Worm (Caenorhabditis elegans) whole organism, L1 larva: ENCODE data around the gene cfap-20.

Source experiments
- C04F5.9 ChIP-seq: sonication (generic microtip); optimal IDR thresholded peaks from 2 replicates; lab custom pipeline; 2016; ENCODE audit warnings: missing genetic modification characterization, missing compliant biosample characterization
- F16B12.6 ChIP-seq: fragments of 150-350 bp; optimal IDR thresholded peaks from 2 replicates; lab custom pipeline; 2014; ENCODE audit warnings: missing biosample characterization, missing genetic modification characterization
- Y116A8C.19 ChIP-seq: sonication (generic microtip); optimal IDR thresholded peaks from 2 replicates; lab custom pipeline; 2016; ENCODE audit warnings: missing compliant biosample characterization, missing genetic modification characterization, borderline replicate concordance
- alr-1 ChIP-seq: fragments of 200-800 bp; sonication (Bioruptor generic); optimal IDR thresholded peaks from 2 replicates; lab custom pipeline; 2018; ENCODE audit warnings: borderline replicate concordance, mild to moderate bottlenecking, missing genetic modification characterization, missing compliant biosample characterization
- ama-1 ChIP-seq: fragments of 150-350 bp; optimal IDR thresholded peaks from 2 replicates; lab custom pipeline; 2014
- blmp-1 ChIP-seq: fragments of 150-350 bp; optimal IDR thresholded peaks from 2 replicates; lab custom pipeline; 2014; ENCODE audit warnings: missing biosample characterization, missing genetic modification characterization
- dpl-1 ChIP-seq, 3 experiments: fragments of 150-350 bp in 2 of 3; sonication (generic microtip) in 1 of 3; optimal IDR thresholded peaks; 2 replicates each; lab custom pipeline; 2014 to 2017; ENCODE audit warnings: missing biosample characterization in 3 of 3, missing genetic modification characterization in 3 of 3, missing genetic modification reagents in 3 of 3
- efl-1 ChIP-seq, 4 experiments: fragments of 150-350 bp; optimal IDR thresholded peaks in 3 of 4; peaks in 1 of 4; 1 replicate in 1 of 4; 2 replicates in 3 of 4; lab custom pipeline; 2014; ENCODE audit warnings: missing biosample characterization in 2 of 4, missing genetic modification characterization in 2 of 4, missing genetic modification reagents in 2 of 4
- elt-2 ChIP-seq: sonication (generic microtip); optimal IDR thresholded peaks from 2 replicates; lab custom pipeline; 2016; ENCODE audit warnings: missing genetic modification characterization, mild to moderate bottlenecking, inconsistent platforms, missing compliant biosample characterization, missing genetic modification reagents
- grh-1 ChIP-seq: fragments of 200-800 bp; sonication (Bioruptor generic); IDR thresholded peaks from 2 replicates; pipeline ENCODE4 v1.3.6; 2022; ENCODE audit warnings: missing genetic modification reagents, missing genetic modification characterization, missing compliant biosample characterization
- lin-14 ChIP-seq: fragments of 200-800 bp; sonication (Bioruptor generic); optimal IDR thresholded peaks from 2 replicates; lab custom pipeline; 2018; ENCODE audit warnings: mild to moderate bottlenecking, missing genetic modification characterization, moderate library complexity, missing compliant biosample characterization
- lin-35 ChIP-seq, 2 experiments: fragments of 150-350 bp; optimal IDR thresholded peaks; 2 replicates each; lab custom pipeline; 2014; ENCODE audit warnings: missing biosample characterization in 2 of 2, missing genetic modification characterization in 2 of 2, missing genetic modification reagents in 2 of 2
- lir-3 ChIP-seq: sonication (generic microtip); optimal IDR thresholded peaks from 2 replicates; lab custom pipeline; 2016; ENCODE audit warnings: mild to moderate bottlenecking, missing genetic modification characterization, moderate library complexity, missing compliant biosample characterization; ENCODE audit not compliant: poor library complexity
- mdl-1 ChIP-seq, 2 experiments: fragments of 150-350 bp; optimal IDR thresholded peaks; 2 replicates each; lab custom pipeline; 2014 to 2017; ENCODE audit warnings: missing biosample characterization in 2 of 2, missing genetic modification characterization in 2 of 2, inconsistent platforms in 1 of 2
- nhr-11 ChIP-seq: fragments of 150-350 bp; optimal IDR thresholded peaks from 2 replicates; lab custom pipeline; 2014; ENCODE audit warnings: missing biosample characterization, missing genetic modification characterization
- nhr-12 ChIP-seq: sonication (generic microtip); optimal IDR thresholded peaks from 2 replicates; lab custom pipeline; 2017; ENCODE audit warnings: missing biosample characterization, missing genetic modification characterization
- nhr-20 ChIP-seq: sonication (generic microtip); optimal IDR thresholded peaks from 2 replicates; lab custom pipeline; 2016; ENCODE audit warnings: mild to moderate bottlenecking, missing genetic modification characterization, missing compliant biosample characterization
- nhr-71 ChIP-seq: sonication (generic microtip); optimal IDR thresholded peaks from 2 replicates; lab custom pipeline; 2016; ENCODE audit warnings: mild to moderate bottlenecking, missing genetic modification characterization, moderate library complexity, missing compliant biosample characterization
- nhr-76 ChIP-seq: sonication (generic microtip); optimal IDR thresholded peaks from 2 replicates; lab custom pipeline; 2017; ENCODE audit warnings: missing biosample characterization, missing genetic modification characterization
- nhr-84 ChIP-seq: sonication (generic microtip); optimal IDR thresholded peaks from 2 replicates; lab custom pipeline; 2017; ENCODE audit warnings: missing biosample characterization, missing genetic modification characterization
- nhr-90 ChIP-seq: sonication (generic microtip); optimal IDR thresholded peaks from 2 replicates; lab custom pipeline; 2016; ENCODE audit warnings: mild to moderate bottlenecking, missing genetic modification characterization, missing compliant biosample characterization; ENCODE audit not compliant: poor library complexity
- skn-1 ChIP-seq: fragments of 150-350 bp; optimal IDR thresholded peaks from 2 replicates; lab custom pipeline; 2014; ENCODE audit warnings: missing biosample characterization, missing genetic modification characterization
- snu-23 ChIP-seq: sonication (generic microtip); optimal IDR thresholded peaks from 2 replicates; lab custom pipeline; 2016; ENCODE audit warnings: missing genetic modification characterization, missing compliant biosample characterization
- swsn-7 ChIP-seq: sonication (generic microtip); optimal IDR thresholded peaks from 2 replicates; lab custom pipeline; 2016; ENCODE audit warnings: missing genetic modification characterization, missing compliant biosample characterization
- tbx-2 ChIP-seq: sonication (generic microtip); optimal IDR thresholded peaks from 2 replicates; lab custom pipeline; 2016; ENCODE audit warnings: missing genetic modification characterization, missing compliant biosample characterization
- tlp-1 ChIP-seq: fragments of 150-350 bp; optimal IDR thresholded peaks from 2 replicates; lab custom pipeline; 2014; ENCODE audit warnings: missing biosample characterization, missing genetic modification characterization
- unc-130 ChIP-seq: fragments of 150-350 bp; optimal IDR thresholded peaks from 2 replicates; lab custom pipeline; 2017; ENCODE audit warnings: missing biosample characterization, missing genetic modification characterization, inconsistent platforms
- unc-62 ChIP-seq: fragments of 150-350 bp; optimal IDR thresholded peaks from 2 replicates; lab custom pipeline; 2014; ENCODE audit warnings: missing biosample characterization, missing genetic modification reagents, missing genetic modification characterization
- unc-86 ChIP-seq: sonication (generic microtip); optimal IDR thresholded peaks from 2 replicates; lab custom pipeline; 2016; ENCODE audit warnings: missing genetic modification characterization, missing compliant biosample characterization
- ztf-4 ChIP-seq: fragments of 150-350 bp; optimal IDR thresholded peaks from 2 replicates; lab custom pipeline; 2014; ENCODE audit warnings: missing biosample characterization, missing genetic modification characterization

cfap-20 gene

DNA sequence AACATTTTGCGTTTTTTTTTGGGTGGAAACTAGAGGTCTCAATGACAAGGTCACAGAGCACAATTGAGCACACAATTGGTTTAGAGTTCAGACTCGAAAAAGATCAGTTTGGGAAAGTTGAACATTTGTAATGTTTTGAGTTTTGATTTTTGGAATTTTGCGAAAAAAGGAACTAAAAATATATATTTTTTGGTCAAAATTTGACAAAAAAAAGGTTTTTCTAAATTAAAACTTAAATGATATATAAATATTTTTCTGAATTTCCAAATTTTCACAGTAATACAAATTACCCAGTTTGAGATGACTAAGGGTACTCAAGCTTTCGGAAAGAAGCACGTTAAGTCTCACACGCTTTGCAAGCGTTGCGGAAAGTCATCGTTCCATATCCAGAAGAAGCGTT, 9.0 kb downstream of the cfap-20 start, which contains the start of gene rpl-37:
Gene rpl-37 (plus strand): TSS at position 301 of the 400 bp plus-strand sequence.
- no peak for TF ChIP-seq lir-3 (tag; lab: Kevin White, UChicago)
- no peak for TF ChIP-seq snu-23 (GFP tag; lab: Kevin White, UChicago)
- no peak for TF ChIP-seq grh-1 (GFP tag; lab: Robert Waterston, UW)
- no peak for TF ChIP-seq lin-35 (GFP tag; optimal IDR thresholded peaks at IDR 0.05; lab: Kevin White, UChicago)
- no peak for TF ChIP-seq C04F5.9 (tag; lab: Kevin White, UChicago)

ce11 chrIII:3523363-3523762, 13.9 kb downstream of the cfap-20 start:
- TF ChIP-seq skn-1 (tag; lab: Kevin White, UChicago), result no peak
- no peak for TF ChIP-seq efl-1 (optimal IDR thresholded peaks at IDR 0.05; lab: Kevin White, UChicago)
- TF ChIP-seq efl-1 (GFP tag; optimal IDR thresholded peaks at IDR 0.05 in 1 of 2; lab: Kevin White, UChicago), result peak in 1 of 2 experiments; percentile 49
- no peak for TF ChIP-seq unc-62 (GFP tag; lab: Kevin White, UChicago)
- no peak for TF ChIP-seq tbx-2 (tag; lab: Kevin White, UChicago)
- no peak for TF ChIP-seq nhr-84 (tag; lab: Kevin White, UChicago)
- no peak for TF ChIP-seq ztf-4
- TF ChIP-seq nhr-12 (tag; lab: Kevin White, UChicago), result no peak
- TF ChIP-seq, all 84 proteins: peak for 1

DNA sequence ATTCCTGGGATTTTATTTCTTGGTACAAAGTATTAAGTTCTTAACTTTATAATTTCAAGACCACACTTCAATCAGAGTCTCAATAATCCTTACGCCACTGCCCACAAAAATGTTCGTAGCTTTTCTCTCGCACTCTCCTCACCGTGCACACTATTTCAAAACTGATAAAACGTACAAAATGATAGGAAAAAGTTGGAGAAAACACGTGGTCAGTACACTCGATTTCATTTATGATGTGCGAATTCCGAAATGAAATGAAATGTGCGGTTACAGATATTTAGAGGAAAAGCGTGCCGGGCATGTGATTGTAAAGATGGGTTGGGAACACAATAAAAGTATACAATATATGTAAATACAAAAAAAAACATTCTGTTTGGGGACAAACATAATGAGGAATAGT, 16.9 kb downstream of the cfap-20 start:
- TF ChIP-seq nhr-11 (tag; lab: Kevin White, UChicago) (no peak), lin-35 (GFP tag; optimal IDR thresholded peaks at IDR 0.05; lab: Kevin White, UChicago) (peak in 1 of 2 experiments; percentile 44), alr-1 (tag; lab: Kevin White, UChicago) (no peak), nhr-76 (no peak), nhr-71 (peak; percentile 27), blmp-1 (tag; lab: Kevin White, UChicago) (peak; percentile 71), lin-14 (GFP tag; lab: Kevin White, UChicago) (peak; percentile 10), grh-1 (GFP tag; lab: Robert Waterston, UW) (no peak), snu-23 (GFP tag; lab: Kevin White, UChicago) (peak; percentile 18), nhr-12 (tag; lab: Kevin White, UChicago) (no peak), elt-2 (tag; lab: Kevin White, UChicago) (peak; percentile 76), nhr-20 (tag; lab: Kevin White, UChicago) (peak; percentile 25), nhr-90 (peak; percentile 11), mdl-1 (tag; optimal IDR thresholded peaks at IDR 0.05; lab: Kevin White, UChicago) (peak in 1 of 2 experiments; percentile 56), skn-1 (tag; lab: Kevin White, UChicago) (no peak), unc-130 (tag; lab: Kevin White, UChicago) (no peak)
- TF ChIP-seq, all 84 proteins: peak for 9

ce11 chrIII:3519505-3519904, 17.8 kb downstream of the cfap-20 start, which contains the start of gene hmit-1.3:
hmit-1.3 (minus strand) TSS chrIII:3519607.
- TF ChIP-seq lin-35 (GFP tag; optimal IDR thresholded peaks at IDR 0.05; lab: Kevin White, UChicago), result peak in 1 of 2 experiments; percentile 9
- no peak for TF ChIP-seq unc-86 (tag; lab: Kevin White, UChicago)
- TF ChIP-seq tlp-1 (tag; lab: Kevin White, UChicago), result no peak
- TF ChIP-seq, all 84 proteins: peak for 1

DNA sequence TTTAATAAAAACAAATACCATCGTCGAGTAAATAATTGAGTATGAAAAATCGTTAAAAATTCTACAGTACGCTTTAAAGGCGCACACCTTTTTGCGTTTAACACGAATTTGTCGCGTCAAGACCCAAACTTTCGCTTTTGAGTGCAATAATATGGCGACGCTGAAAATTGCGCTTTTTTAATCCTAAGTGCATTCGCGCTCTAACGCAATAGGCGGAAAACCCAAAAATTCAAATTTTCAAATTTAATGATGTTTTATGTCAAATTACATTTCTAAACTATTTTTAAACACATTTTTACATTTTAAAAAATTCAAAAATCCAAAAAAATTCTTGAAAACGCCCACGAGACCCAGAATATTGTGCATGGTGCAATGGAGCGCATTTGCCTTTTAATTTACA, 25.5 kb downstream of the cfap-20 start:
- TF ChIP-seq tbx-2 (tag; lab: Kevin White, UChicago), result no peak
- no peak for TF ChIP-seq unc-62 (GFP tag; lab: Kevin White, UChicago)
- no peak for TF ChIP-seq Y116A8C.19 (tag; lab: Kevin White, UChicago)
- no peak for TF ChIP-seq ama-1 (lab: Kevin White, UChicago)
- no peak for TF ChIP-seq swsn-7 (tag; lab: Kevin White, UChicago)
- TF ChIP-seq F16B12.6, result no peak
- TF ChIP-seq dpl-1 (GFP tag; optimal IDR thresholded peaks at IDR 0.05; lab: Kevin White, UChicago), result peak in 2 of 3 experiments; percentile 37 to 46
- peak; percentile 26 to 52 for TF ChIP-seq efl-1 (optimal IDR thresholded peaks at IDR 0.05; lab: Kevin White, UChicago)
- peak; percentile 48 to 96 for TF ChIP-seq efl-1 (GFP tag; optimal IDR thresholded peaks at IDR 0.05 in 1 of 2; lab: Kevin White, UChicago)
- peak in 1 of 2 experiments; percentile 67 for TF ChIP-seq lin-35 (GFP tag; optimal IDR thresholded peaks at IDR 0.05; lab: Kevin White, UChicago)
